Worm (Caenorhabditis elegans): Measurements from ENCODE around the gene math-15.

- TF ChIP-seq ztf-11 (tag; optimal IDR thresholded peaks at IDR 0.05) (no peak), snpc-4 (tag; optimal IDR thresholded peaks at IDR 0.05) (no peak), pha-4 (GFP tag; IDR thresholded peaks at IDR 0.05) (no peak), pha-4 (tag; optimal IDR thresholded peaks at IDR 0.05) (no peak), saeg-2 (GFP tag; IDR thresholded peaks at IDR 0.05) (no peak), lsy-2 (tag; optimal IDR thresholded peaks at IDR 0.05) (no peak), egl-43 (GFP tag; IDR thresholded peaks at IDR 0.05) (no peak), ama-1 (optimal IDR thresholded peaks at IDR 0.05) (no peak), mxl-3 (GFP tag; optimal IDR thresholded peaks at IDR 0.05) (no peak), nhr-237 (tag; optimal IDR thresholded peaks at IDR 0.05) (no peak)
Measured at ce11 chrII:1901981-1902380, 35.8 kb downstream of the math-15 start, which contains the start of gene math-23.
